Fruit fly (Drosophila melanogaster) whole organism, embryonic: ENCODE results near the gene MCTS1.

Experiments
- ATbp ChIP-seq: fragments of 200-800 bp; sonication (Bioruptor generic); optimal IDR thresholded peaks from 2 replicates; lab custom pipeline; 2017; ENCODE audit warnings: missing biosample characterization, mild to moderate bottlenecking, missing genetic modification characterization, missing genetic modification reagents
- BEAF-32 ChIP-seq: fragments of 200-800 bp; sonication (Bioruptor generic); optimal IDR thresholded peaks from 3 replicates; lab custom pipeline; 2017; ENCODE audit warnings: missing biosample characterization, missing genetic modification characterization, mild to moderate bottlenecking, moderate library complexity, missing genetic modification reagents
- CG10209 ChIP-seq: fragments of 200-800 bp; sonication (Bioruptor generic); optimal IDR thresholded peaks from 3 replicates; lab custom pipeline; 2017; ENCODE audit warnings: missing biosample characterization, mild to moderate bottlenecking, missing genetic modification characterization, missing genetic modification reagents
- CG11456 ChIP-seq: fragments of 200-800 bp; sonication (Bioruptor generic); IDR thresholded peaks from 3 replicates; pipeline ENCODE4 v1.3.6; 2022; ENCODE audit warnings: missing biosample characterization, missing genetic modification characterization
- CG12219 ChIP-seq: fragments of 200-800 bp; sonication (Bioruptor generic); optimal IDR thresholded peaks from 3 replicates; lab custom pipeline; 2018; ENCODE audit warnings: missing biosample characterization, mild to moderate bottlenecking, missing genetic modification characterization
- CG12391 ChIP-seq: fragments of 200-800 bp; sonication (Bioruptor generic); optimal IDR thresholded peaks from 3 replicates; lab custom pipeline; 2018; ENCODE audit warnings: missing biosample characterization, mild to moderate bottlenecking, missing genetic modification characterization, moderate library complexity
- CG12659 ChIP-seq: fragments of 200-800 bp; sonication (Bioruptor generic); optimal IDR thresholded peaks from 3 replicates; lab custom pipeline; 2017; ENCODE audit warnings: mild to moderate bottlenecking, missing biosample characterization, missing genetic modification reagents, missing genetic modification characterization
- CG13287 ChIP-seq: fragments of 200-800 bp; sonication (Bioruptor generic); IDR thresholded peaks from 2 replicates; pipeline ENCODE4 v1.3.6; 2022; ENCODE audit warnings: missing biosample characterization, missing genetic modification characterization; ENCODE audit not compliant: partially characterized antibody
- CG13296 ChIP-seq: fragments of 200-800 bp; sonication (Bioruptor generic); optimal IDR thresholded peaks from 3 replicates; lab custom pipeline; 2018; ENCODE audit warnings: missing biosample characterization, mild to moderate bottlenecking, missing genetic modification characterization
- CG13775 ChIP-seq: fragments of 200-800 bp; sonication (Bioruptor generic); optimal IDR thresholded peaks from 3 replicates; lab custom pipeline; 2017; ENCODE audit warnings: missing biosample characterization, mild to moderate bottlenecking, missing genetic modification characterization
- CG15269 ChIP-seq: fragments of 200-800 bp; sonication (Bioruptor generic); optimal IDR thresholded peaks from 2 replicates; lab custom pipeline; 2018; ENCODE audit warnings: missing biosample characterization, mild to moderate bottlenecking, missing genetic modification characterization, moderate library complexity
- CG1603 ChIP-seq: fragments of 200-800 bp; sonication (Bioruptor generic); optimal IDR thresholded peaks from 2 replicates; lab custom pipeline; 2019; ENCODE audit warnings: missing biosample characterization, mild to moderate bottlenecking, missing genetic modification characterization, moderate library complexity
- CG16779 ChIP-seq: fragments of 200-800 bp; sonication (Bioruptor generic); IDR thresholded peaks from 2 replicates; pipeline ENCODE4 v1.3.6; 2022; ENCODE audit warnings: missing biosample characterization, missing genetic modification characterization
- CG16813 ChIP-seq: fragments of 200-800 bp; sonication (Bioruptor generic); IDR thresholded peaks from 3 replicates; pipeline ENCODE4 v1.3.6; 2022; ENCODE audit warnings: missing biosample characterization, missing genetic modification characterization; ENCODE audit not compliant: partially characterized antibody
- CG17359 ChIP-seq: fragments of 200-800 bp; sonication (Bioruptor generic); optimal IDR thresholded peaks from 3 replicates; lab custom pipeline; 2018; ENCODE audit warnings: missing biosample characterization, mild to moderate bottlenecking, missing genetic modification characterization, moderate library complexity
- CG30431 ChIP-seq: fragments of 200-800 bp; sonication (Bioruptor generic); optimal IDR thresholded peaks from 2 replicates; lab custom pipeline; 2017; ENCODE audit warnings: missing biosample characterization, missing genetic modification characterization
- CG31388 ChIP-seq: fragments of 200-800 bp; sonication (Bioruptor generic); optimal IDR thresholded peaks from 2 replicates; lab custom pipeline; 2016; ENCODE audit warnings: missing biosample characterization, missing genetic modification characterization
- CG7556 ChIP-seq: fragments of 200-800 bp; sonication (Bioruptor generic); optimal IDR thresholded peaks from 2 replicates; lab custom pipeline; 2017; ENCODE audit warnings: missing biosample characterization, mild to moderate bottlenecking, missing genetic modification characterization
- CG9215 ChIP-seq: fragments of 200-800 bp; sonication (Bioruptor generic); IDR thresholded peaks from 2 replicates; pipeline ENCODE4 v1.3.6; 2022; ENCODE audit warnings: missing biosample characterization, missing genetic modification characterization
- CG9437 ChIP-seq: fragments of 200-800 bp; sonication (Bioruptor generic); optimal IDR thresholded peaks from 2 replicates; lab custom pipeline; 2018; ENCODE audit warnings: missing biosample characterization, mild to moderate bottlenecking, missing genetic modification characterization
- Fer2 ChIP-seq: fragments of 200-800 bp; sonication (Bioruptor generic); optimal IDR thresholded peaks from 2 replicates; lab custom pipeline; 2018; ENCODE audit warnings: missing biosample characterization, mild to moderate bottlenecking, missing genetic modification characterization, moderate library complexity
- Hand ChIP-seq: fragments of 200-800 bp; sonication (Bioruptor generic); optimal IDR thresholded peaks from 2 replicates; lab custom pipeline; 2017; ENCODE audit warnings: mild to moderate bottlenecking, missing biosample characterization, missing genetic modification reagents, missing genetic modification characterization
- Lpt ChIP-seq: fragments of >200 bp; optimal IDR thresholded peaks from 2 replicates; lab custom pipeline; 2018; ENCODE audit warnings: missing biosample characterization, missing genetic modification characterization
- Myb ChIP-seq: fragments of 200-800 bp; sonication (Bioruptor generic); optimal IDR thresholded peaks from 2 replicates; lab custom pipeline; 2016; ENCODE audit warnings: missing biosample characterization, missing genetic modification characterization
- NK7.1 ChIP-seq: fragments of 200-800 bp; sonication (Bioruptor generic); optimal IDR thresholded peaks from 3 replicates; lab custom pipeline; 2016; ENCODE audit warnings: missing biosample characterization, missing genetic modification characterization
- Neu2 ChIP-seq: fragments of 200-800 bp; sonication (Bioruptor generic); optimal IDR thresholded peaks from 3 replicates; lab custom pipeline; 2016; ENCODE audit warnings: missing biosample characterization, missing genetic modification characterization, borderline replicate concordance
- Nf-YA ChIP-seq: fragments of 200-800 bp; sonication (Bioruptor generic); IDR thresholded peaks from 2 replicates; pipeline ENCODE4 v1.3.6; 2022; ENCODE audit warnings: missing biosample characterization, missing genetic modification characterization
- Opbp ChIP-seq: fragments of 200-800 bp; sonication (Bioruptor generic); IDR thresholded peaks from 3 replicates; pipeline ENCODE4 v1.3.6; 2022; ENCODE audit warnings: missing biosample characterization, missing genetic modification characterization; ENCODE audit not compliant: partially characterized antibody
- Scr ChIP-seq: fragments of 200-800 bp; sonication (Bioruptor generic); IDR thresholded peaks from 2 replicates; pipeline ENCODE4 v1.3.6; 2022; ENCODE audit warnings: missing biosample characterization, missing genetic modification characterization; ENCODE audit not compliant: partially characterized antibody
- Side ChIP-seq: fragments of 200-800 bp; sonication (Bioruptor generic); optimal IDR thresholded peaks from 2 replicates; lab custom pipeline; 2016; ENCODE audit warnings: missing biosample characterization, missing genetic modification characterization
- Sin3A ChIP-seq: fragments of >200 bp; optimal IDR thresholded peaks from 2 replicates; lab custom pipeline; 2018
- Sry-δ ChIP-seq: fragments of 200-800 bp; sonication (Bioruptor generic); optimal IDR thresholded peaks from 2 replicates; lab custom pipeline; 2016; ENCODE audit warnings: missing biosample characterization, missing genetic modification characterization
- br ChIP-seq: fragments of >200 bp; optimal IDR thresholded peaks from 2 replicates; lab custom pipeline; 2017
- caup ChIP-seq: fragments of 200-800 bp; sonication (Bioruptor generic); optimal IDR thresholded peaks from 3 replicates; lab custom pipeline; 2017; ENCODE audit warnings: missing biosample characterization, mild to moderate bottlenecking, missing genetic modification characterization, moderate library complexity; ENCODE audit not compliant: severe bottlenecking
- croc ChIP-seq: fragments of 200-800 bp; sonication (Bioruptor generic); conservative IDR thresholded peaks from 3 replicates; pipeline ENCODE4 v1.3.6; 2022; ENCODE audit warnings: missing biosample characterization, missing genetic modification characterization
- dan ChIP-seq: fragments of 200-800 bp; sonication (Bioruptor generic); IDR thresholded peaks from 2 replicates; pipeline ENCODE4 v1.3.6; 2022; ENCODE audit warnings: missing biosample characterization, missing genetic modification characterization
- eve ChIP-seq, 2 experiments: fragments of >200 bp; optimal IDR thresholded peaks; 2 replicates each; lab custom pipeline; 2017; ENCODE audit warnings: missing biosample characterization in 2 of 2, missing genetic modification characterization in 2 of 2
- ham ChIP-seq: fragments of 200-800 bp; sonication (Bioruptor generic); IDR thresholded peaks from 2 replicates; pipeline ENCODE4 v1.3.6; 2022; ENCODE audit warnings: missing biosample characterization, missing genetic modification characterization
- insv ChIP-seq, 2 experiments: fragments of 200-800 bp; sonication (Bioruptor generic); optimal IDR thresholded peaks; 3 replicates each; lab custom pipeline; 2016 to 2018; ENCODE audit warnings: missing biosample characterization in 2 of 2, missing genetic modification characterization in 2 of 2
- inv ChIP-seq: fragments of 200-800 bp; sonication (Bioruptor generic); IDR thresholded peaks from 2 replicates; pipeline ENCODE4 v1.3.6; 2022; ENCODE audit warnings: missing biosample characterization, missing genetic modification characterization; ENCODE audit not compliant: partially characterized antibody
- maf-S ChIP-seq: fragments of 200-800 bp; sonication (Bioruptor generic); optimal IDR thresholded peaks from 2 replicates; lab custom pipeline; 2016; ENCODE audit warnings: missing biosample characterization, missing genetic modification characterization
- nau ChIP-seq: fragments of 200-800 bp; sonication (Bioruptor generic); optimal IDR thresholded peaks from 3 replicates; lab custom pipeline; 2017; ENCODE audit warnings: missing biosample characterization, mild to moderate bottlenecking, missing genetic modification characterization, missing genetic modification reagents
- pb ChIP-seq: fragments of 200-800 bp; sonication (Bioruptor generic); optimal IDR thresholded peaks from 3 replicates; lab custom pipeline; 2016; ENCODE audit warnings: missing biosample characterization, missing genetic modification characterization
- rib ChIP-seq: fragments of 200-800 bp; sonication (Bioruptor generic); IDR thresholded peaks from 2 replicates; pipeline ENCODE4 v1.3.6; 2022; ENCODE audit warnings: missing biosample characterization, missing genetic modification characterization
- sc ChIP-seq, 3 experiments: fragments of >200 bp in 2 of 3; fragments of 200-800 bp in 1 of 3; sonication (Bioruptor generic) in 1 of 3; optimal IDR thresholded peaks; 2 replicates in 2 of 3; 3 replicates in 1 of 3; lab custom pipeline; 2017; ENCODE audit warnings: mild to moderate bottlenecking in 1 of 3, missing biosample characterization in 1 of 3, missing genetic modification characterization in 1 of 3, missing genetic modification reagents in 1 of 3
- scrt ChIP-seq: fragments of 200-800 bp; sonication (Bioruptor generic); optimal IDR thresholded peaks from 2 replicates; lab custom pipeline; 2018; ENCODE audit warnings: missing biosample characterization, mild to moderate bottlenecking, missing genetic modification characterization, moderate library complexity
- slp2 ChIP-seq: fragments of 200-800 bp; sonication (Bioruptor generic); optimal IDR thresholded peaks from 2 replicates; lab custom pipeline; 2016; ENCODE audit warnings: missing biosample characterization, missing genetic modification characterization
- stc ChIP-seq: fragments of 200-800 bp; sonication (Bioruptor generic); IDR thresholded peaks from 2 replicates; pipeline ENCODE4 v1.3.6; 2022; ENCODE audit warnings: missing biosample characterization, missing genetic modification characterization
- vvl ChIP-seq: fragments of 200-800 bp; sonication (Bioruptor generic); IDR thresholded peaks from 2 replicates; pipeline ENCODE4 v1.3.6; 2022; ENCODE audit warnings: missing biosample characterization, missing genetic modification characterization
- zfh2 ChIP-seq: fragments of 200-800 bp; sonication (Bioruptor generic); optimal IDR thresholded peaks from 2 replicates; lab custom pipeline; 2016; ENCODE audit warnings: missing biosample characterization, missing genetic modification characterization

MCTS1 gene

DNA sequence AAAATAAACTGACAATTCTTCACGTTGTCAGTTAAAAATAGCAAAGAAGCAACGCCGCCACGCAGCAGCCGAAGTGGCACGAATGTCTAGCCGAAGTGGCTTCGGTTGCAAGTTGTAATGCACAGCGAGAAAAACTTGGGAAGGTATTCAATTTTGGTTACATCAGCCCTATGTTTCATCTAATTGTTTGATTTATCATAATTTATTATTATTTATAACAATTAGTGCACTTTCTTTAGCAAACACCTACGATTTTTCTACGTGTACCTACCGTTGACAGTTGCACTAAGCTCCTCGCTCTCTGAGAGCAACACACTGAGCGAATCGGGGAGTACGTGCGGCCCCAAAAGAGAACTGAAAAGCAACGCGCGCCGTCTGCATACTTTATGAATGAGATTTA is 37.2 kb downstream of the MCTS1 start, which contains the start of gene Tsp5D (continued):
- TF ChIP-seq CG1603 (tag; lab: Kevin White, UChicago) (peak; percentile 67), CG30431 (GFP tag; lab: Kevin White, UChicago) (peak; percentile 84), eve (GFP tag; optimal IDR thresholded peaks at IDR 0.05; lab: Kevin White, UChicago) (no peak), ham (GFP tag; lab: Robert Waterston, UW) (no peak), CG16813 (GFP tag; lab: Robert Waterston, UW) (no peak), CG9215 (GFP tag; lab: Robert Waterston, UW) (peak; percentile 76), croc (GFP tag; lab: Robert Waterston, UW) (peak; percentile 93), CG15269 (tag; lab: Kevin White, UChicago) (peak; percentile 93), CG12659 (GFP tag; lab: Kevin White, UChicago) (peak; percentile 89), CG13287 (GFP tag; lab: Robert Waterston, UW) (peak; percentile 18; the same call in 1 of the 2 replicates), CG16779 (peak; percentile 47; the same call in 1 of the 2 replicates), Myb (GFP tag; lab: Kevin White, UChicago) (no peak), maf-S (GFP tag; lab: Kevin White, UChicago) (no peak), Fer2 (tag; lab: Kevin White, UChicago) (peak; percentile 61), inv (no peak), CG31388 (peak; percentile 82), caup (peak; percentile 88), Sin3A (lab: Kevin White, UChicago) (no peak), CG12391 (tag; lab: Kevin White, UChicago) (peak; percentile 93), Lpt (no peak), slp2 (no peak), CG13775 (GFP tag; lab: Kevin White, UChicago) (peak; percentile 75), CG11456 (peak; percentile 91), CG13296 (GFP tag; lab: Kevin White, UChicago) (peak; percentile 88), CG17359 (tag; lab: Kevin White, UChicago) (peak; percentile 98), zfh2 (no peak), Nf-YA (GFP tag; lab: Robert Waterston, UW) (peak; percentile 93), sc (optimal IDR thresholded peaks at IDR 0.05; lab: Kevin White, UChicago) (no peak), sc (GFP tag; optimal IDR thresholded peaks at IDR 0.05; lab: Kevin White, UChicago) (peak; percentile 92), Side (GFP tag; lab: Kevin White, UChicago) (peak; percentile 4), nau (GFP tag; lab: Kevin White, UChicago) (peak; percentile 90), scrt (GFP tag; lab: Kevin White, UChicago) (peak; percentile 83), CG9437 (GFP tag; lab: Kevin White, UChicago) (peak; percentile 77), CG7556 (peak; percentile 90), vvl (GFP tag; lab: Robert Waterston, UW) (peak; percentile 98), BEAF-32 (GFP tag; lab: Kevin White, UChicago) (no peak), pb (GFP tag; lab: Kevin White, UChicago) (no peak), Hand (GFP tag; lab: Kevin White, UChicago) (peak; percentile 29), ATbp (GFP tag; lab: Kevin White, UChicago) (peak; percentile 97), Sry-δ (GFP tag; lab: Kevin White, UChicago) (peak; percentile 16), CG12219 (peak; percentile 91), Neu2 (GFP tag; lab: Kevin White, UChicago) (no peak), Scr (GFP tag; lab: Robert Waterston, UW) (no peak), br (lab: Kevin White, UChicago) (no peak), rib (GFP tag; lab: Robert Waterston, UW) (0 out of 2 replicates have a peak, but pooled peaks have one; percentile 64), CG10209 (GFP tag; lab: Kevin White, UChicago) (peak; percentile 90), Opbp (GFP tag; lab: Robert Waterston, UW) (no peak), NK7.1 (GFP tag; lab: Kevin White, UChicago) (no peak), stc (GFP tag; lab: Robert Waterston, UW) (peak; percentile 95), insv (GFP tag; optimal IDR thresholded peaks at IDR 0.05; lab: Kevin White, UChicago) (peak in 1 of 2 experiments; percentile 7), dan (GFP tag; lab: Robert Waterston, UW) (peak; percentile 50; the same call in 1 of the 2 replicates)
